Fruit fly (Drosophila melanogaster): Measurements from ENCODE around the gene CG5131.
A peak's percentile ranks its signal among the peaks of the same experiment; 100 is the strongest.

The CG5131 gene

DNA sequence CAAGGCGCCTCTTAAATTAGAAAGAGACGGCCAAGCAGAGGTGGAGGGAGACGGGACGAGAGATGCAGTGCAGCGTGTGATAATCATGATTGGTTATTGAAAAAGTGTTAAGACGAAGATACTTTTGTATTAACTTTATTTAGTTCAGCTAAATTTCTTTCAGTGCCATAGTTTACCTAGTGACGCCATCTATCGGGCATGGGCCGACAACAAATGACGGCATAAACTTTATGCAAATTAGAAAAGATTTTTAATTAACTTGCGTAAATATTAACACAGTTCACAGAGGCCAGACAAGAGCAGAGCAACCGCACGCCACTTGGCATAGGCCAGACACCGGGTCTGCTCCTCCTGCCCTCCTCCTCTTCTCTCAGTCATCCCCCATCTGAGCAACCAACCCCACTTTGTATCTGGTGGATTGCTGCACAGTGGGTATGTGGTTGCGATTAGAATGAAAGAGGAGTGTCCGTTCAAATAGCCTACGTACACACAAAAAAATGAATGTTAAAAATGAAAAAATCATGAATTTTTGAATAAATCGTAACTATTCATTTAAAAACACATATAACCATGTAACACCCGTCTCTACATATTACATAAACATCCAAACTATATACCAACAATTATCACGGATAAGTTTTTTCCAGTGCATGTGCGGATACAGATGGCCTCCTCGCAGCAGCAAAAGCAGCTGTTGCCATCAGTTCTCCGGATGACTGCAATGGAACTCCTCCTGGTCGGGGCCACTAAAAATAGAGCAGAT, 18.2 kb upstream of the CG5131 start (continued):
- TF ChIP-seq H15 (GFP tag; IDR thresholded peaks at IDR 0.05), result peak; percentile 71; the same call in 2 of the 3 replicates
- TF ChIP-seq CG2120 (GFP tag; optimal IDR thresholded peaks at IDR 0.05), result peak; percentile 79
- peak; percentile 47 for TF ChIP-seq Sry-δ (GFP tag; optimal IDR thresholded peaks at IDR 0.05)
- TF ChIP-seq sr (GFP tag; IDR thresholded peaks at IDR 0.05), result no peak
- TF ChIP-seq Hr3 (GFP tag; optimal IDR thresholded peaks at IDR 0.05), result peak; percentile 74
- peak; percentile 73 for TF ChIP-seq CG14441 (GFP tag; IDR thresholded peaks at IDR 0.05)
- TF ChIP-seq ab (GFP tag; optimal IDR thresholded peaks at IDR 0.05), result no peak
- peak; percentile 69; the same call in 1 of the 2 replicates for TF ChIP-seq ap (GFP tag; IDR thresholded peaks at IDR 0.05)
- no peak for TF ChIP-seq CG8478 (optimal IDR thresholded peaks at IDR 0.05)
- peak; percentile 76 for TF ChIP-seq lmd (GFP tag; IDR thresholded peaks at IDR 0.05)
- no peak for TF ChIP-seq Usf (GFP tag; optimal IDR thresholded peaks at IDR 0.05)
- no peak for TF ChIP-seq Hey (tag; optimal IDR thresholded peaks at IDR 0.05)
- TF ChIP-seq CG7839 (tag; optimal IDR thresholded peaks at IDR 0.05), result peak; percentile 87
- TF ChIP-seq Mes4 (GFP tag; optimal IDR thresholded peaks at IDR 0.05), result peak; percentile 64
- TF ChIP-seq sc (optimal IDR thresholded peaks at IDR 0.05), result no peak
- TF ChIP-seq sc (GFP tag; optimal IDR thresholded peaks at IDR 0.05), result peak; percentile 73
- peak; percentile 70 for TF ChIP-seq repo (GFP tag; optimal IDR thresholded peaks at IDR 0.05)
- peak; percentile 11 for TF ChIP-seq CG8290 (GFP tag; optimal IDR thresholded peaks at IDR 0.05)
- peak in 1 of 2 experiments; percentile 67 for TF ChIP-seq CG8290 (tag; optimal IDR thresholded peaks at IDR 0.05)
- peak; percentile 77 for TF ChIP-seq pnt (GFP tag; optimal IDR thresholded peaks at IDR 0.05)
- peak; percentile 88 for TF ChIP-seq CG18262 (tag; optimal IDR thresholded peaks at IDR 0.05)
- peak; percentile 69; the same call in 1 of the 2 replicates for TF ChIP-seq CG14667 (GFP tag; IDR thresholded peaks at IDR 0.05)
- peak; percentile 73 for TF ChIP-seq CG12155 (GFP tag; optimal IDR thresholded peaks at IDR 0.05)
- TF ChIP-seq Antp (GFP tag; optimal IDR thresholded peaks at IDR 0.05), result peak; percentile 74
- no peak for TF ChIP-seq vfl (GFP tag; optimal IDR thresholded peaks at IDR 0.05)
- TF ChIP-seq Hand (GFP tag; optimal IDR thresholded peaks at IDR 0.05), result peak; percentile 80
- no peak for TF ChIP-seq inv (GFP tag; IDR thresholded peaks at IDR 0.05; ENCODE audit: partially characterized antibody)
- peak; percentile 69 for TF ChIP-seq H2.0 (GFP tag; IDR thresholded peaks at IDR 0.05)
- TF ChIP-seq CG9609 (GFP tag; optimal IDR thresholded peaks at IDR 0.05), result peak; percentile 84
- TF ChIP-seq E2f2 (GFP tag; IDR thresholded peaks at IDR 0.05), result peak; percentile 53; the same call in 1 of the 2 replicates
- peak; percentile 83 for TF ChIP-seq CG17829 (tag; optimal IDR thresholded peaks at IDR 0.05)
- TF ChIP-seq CG7271 (tag; optimal IDR thresholded peaks at IDR 0.05), result peak; percentile 62
- TF ChIP-seq NC2β (GFP tag; optimal IDR thresholded peaks at IDR 0.05), result peak; percentile 72
- TF ChIP-seq lilli (GFP tag; optimal IDR thresholded peaks at IDR 0.05), result peak; percentile 76
- TF ChIP-seq chinmo (GFP tag; IDR thresholded peaks at IDR 0.05; ENCODE audit: partially characterized antibody), result no peak
- no peak for TF ChIP-seq CG8924 (tag; optimal IDR thresholded peaks at IDR 0.05)
- peak; percentile 86 for TF ChIP-seq CG12769 (tag; optimal IDR thresholded peaks at IDR 0.05)
- TF ChIP-seq CG13123 (GFP tag; optimal IDR thresholded peaks at IDR 0.05), result peak; percentile 47
- TF ChIP-seq ara (GFP tag; IDR thresholded peaks at IDR 0.05), result peak; percentile 72
- peak; percentile 72 for TF ChIP-seq ewg (GFP tag; optimal IDR thresholded peaks at IDR 0.05)
- peak; percentile 54 for TF ChIP-seq ac (GFP tag; optimal IDR thresholded peaks at IDR 0.05)
- peak; percentile 71 for TF ChIP-seq scrt (GFP tag; optimal IDR thresholded peaks at IDR 0.05)
- TF ChIP-seq PHDP (tag; optimal IDR thresholded peaks at IDR 0.05), result peak; percentile 86
- TF ChIP-seq CG13775 (GFP tag; optimal IDR thresholded peaks at IDR 0.05), result peak; percentile 73
- TF ChIP-seq tx (GFP tag; optimal IDR thresholded peaks at IDR 0.05), result peak; percentile 78
- no peak for TF ChIP-seq Trl (optimal IDR thresholded peaks at IDR 0.05)
- TF ChIP-seq Trl (GFP tag; optimal IDR thresholded peaks at IDR 0.05), result peak; percentile 66
- no peak for TF ChIP-seq Opbp (GFP tag; IDR thresholded peaks at IDR 0.05; ENCODE audit: partially characterized antibody)
- TF ChIP-seq luna (GFP tag; optimal IDR thresholded peaks at IDR 0.05), result no peak
- peak; percentile 85 for TF ChIP-seq Fer1 (GFP tag; optimal IDR thresholded peaks at IDR 0.05)
- TF ChIP-seq br (optimal IDR thresholded peaks at IDR 0.05), result no peak
- peak; percentile 82 for TF ChIP-seq Oli (tag; optimal IDR thresholded peaks at IDR 0.05)
